Worm (Caenorhabditis elegans): Measurements from ENCODE around the gene nars-2.

nars-2 gene

ce11 chrIII:11500647-11501046, at the start of gene nars-2:
TSS of gene nars-2 (minus strand) at chrIII:11500747.
- TF ChIP-seq B0310.2 (tag; optimal IDR thresholded peaks at IDR 0.05) (no peak), ama-1 (optimal IDR thresholded peaks at IDR 0.05) (no peak), hmg-4 (GFP tag; optimal IDR thresholded peaks at IDR 0.05) (no peak)

- TF ChIP-seq F13C5.2 (tag; optimal IDR thresholded peaks at IDR 0.05) (no peak), scrt-1 (GFP tag; IDR thresholded peaks at IDR 0.05) (no peak), pes-1 (GFP tag; IDR thresholded peaks at IDR 0.05) (no peak)
Measured at ce11 chrIII:11548070-11548469, 47.5 kb upstream of the nars-2 start, which contains the start of gene Y66D12A.13. TSS of gene Y66D12A.13 (plus strand) at chrIII:11548370.

ce11 chrIII:11544947-11545346, 44.4 kb upstream of the nars-2 start:
- TF ChIP-seq sea-1 (GFP tag; conservative IDR thresholded peaks at IDR 0.05): no peak
- TF ChIP-seq ama-1 (optimal IDR thresholded peaks at IDR 0.05): no peak
- no peak for TF ChIP-seq ceh-13 (GFP tag; optimal IDR thresholded peaks at IDR 0.05)
- TF ChIP-seq ceh-36 (tag; optimal IDR thresholded peaks at IDR 0.05): no peak
- no peak for TF ChIP-seq hnd-1 (tag; optimal IDR thresholded peaks at IDR 0.05)

ce11 chrIII:11535453-11535852, 34.9 kb upstream of the nars-2 start:
- TF ChIP-seq ama-1 (optimal IDR thresholded peaks at IDR 0.05) (no peak), aly-1 (tag; optimal IDR thresholded peaks at IDR 0.05) (no peak), ceh-36 (tag; optimal IDR thresholded peaks at IDR 0.05) (no peak), hmg-4 (GFP tag; optimal IDR thresholded peaks at IDR 0.05) (no peak)

ce11 chrIII:11534624-11535079, 34.1 kb upstream of the nars-2 start, which contains the start of gene nrps-1:
TSS of gene nrps-1 (plus strand) at chrIII:11534674.
- no peak for TF ChIP-seq ceh-13 (GFP tag; optimal IDR thresholded peaks at IDR 0.05)
- TF ChIP-seq pes-1 (GFP tag; IDR thresholded peaks at IDR 0.05): no peak
- no peak for TF ChIP-seq B0310.2 (tag; optimal IDR thresholded peaks at IDR 0.05)
- TF ChIP-seq hmbx-1 (tag; optimal IDR thresholded peaks at IDR 0.05): no peak
- TF ChIP-seq tbx-37 (GFP tag; conservative IDR thresholded peaks at IDR 0.05): no peak
- TF ChIP-seq flt-1 (GFP tag; IDR thresholded peaks at IDR 0.05): no peak
- TF ChIP-seq scrt-1 (GFP tag; IDR thresholded peaks at IDR 0.05): no peak
- no peak for TF ChIP-seq tbx-11 (GFP tag; IDR thresholded peaks at IDR 0.05)
- no peak for TF ChIP-seq hmg-4 (GFP tag; optimal IDR thresholded peaks at IDR 0.05)
- TF ChIP-seq hnd-1 (tag; optimal IDR thresholded peaks at IDR 0.05): no peak
- no peak for TF ChIP-seq ceh-36 (tag; optimal IDR thresholded peaks at IDR 0.05)
- TF ChIP-seq tra-4 (tag; optimal IDR thresholded peaks at IDR 0.05): no peak
- no peak for TF ChIP-seq ama-1 (optimal IDR thresholded peaks at IDR 0.05)
- no peak for TF ChIP-seq ets-7 (tag; optimal IDR thresholded peaks at IDR 0.05)
- no peak for TF ChIP-seq F13C5.2 (tag; optimal IDR thresholded peaks at IDR 0.05)
- no peak for TF ChIP-seq sea-1 (GFP tag; conservative IDR thresholded peaks at IDR 0.05)
- TF ChIP-seq aly-1 (tag; optimal IDR thresholded peaks at IDR 0.05): no peak

- no peak for TF ChIP-seq ama-1 (optimal IDR thresholded peaks at IDR 0.05)
- TF ChIP-seq flt-1 (GFP tag; IDR thresholded peaks at IDR 0.05): no peak
- TF ChIP-seq ets-7 (tag; optimal IDR thresholded peaks at IDR 0.05): no peak
- TF ChIP-seq aly-1 (tag; optimal IDR thresholded peaks at IDR 0.05): no peak
- TF ChIP-seq sea-1 (GFP tag; conservative IDR thresholded peaks at IDR 0.05): no peak
Measured at ce11 chrIII:11526396-11526795, 25.8 kb upstream of the nars-2 start, which contains the start of gene xpb-1. TSS of gene xpb-1 (plus strand) at chrIII:11526657.

ce11 chrIII:11524073-11524472, 23.5 kb upstream of the nars-2 start:
- TF ChIP-seq tra-4 (tag; optimal IDR thresholded peaks at IDR 0.05) (no peak), ceh-13 (GFP tag; optimal IDR thresholded peaks at IDR 0.05) (no peak), aly-1 (tag; optimal IDR thresholded peaks at IDR 0.05) (no peak), ets-7 (tag; optimal IDR thresholded peaks at IDR 0.05) (no peak), pes-1 (GFP tag; IDR thresholded peaks at IDR 0.05) (no peak), hmg-4 (GFP tag; optimal IDR thresholded peaks at IDR 0.05) (no peak), tbx-37 (GFP tag; conservative IDR thresholded peaks at IDR 0.05) (no peak), scrt-1 (GFP tag; IDR thresholded peaks at IDR 0.05) (no peak), ama-1 (optimal IDR thresholded peaks at IDR 0.05) (no peak), sea-1 (GFP tag; conservative IDR thresholded peaks at IDR 0.05) (no peak)

ce11 chrIII:11523504-11524025, 23.0 kb upstream of the nars-2 start, which contains the start of the genes Y66D12A.16 and such-1:
TSS of gene Y66D12A.16 (plus strand) at chrIII:11523554.
TSS of gene such-1 (minus strand) at chrIII:11523759.
- TF ChIP-seq aly-1 (tag; optimal IDR thresholded peaks at IDR 0.05): no peak
- no peak for TF ChIP-seq tbx-11 (GFP tag; IDR thresholded peaks at IDR 0.05)
- no peak for TF ChIP-seq F13C5.2 (tag; optimal IDR thresholded peaks at IDR 0.05)
- TF ChIP-seq ets-7 (tag; optimal IDR thresholded peaks at IDR 0.05): no peak
- no peak for TF ChIP-seq hmbx-1 (tag; optimal IDR thresholded peaks at IDR 0.05)
- no peak for TF ChIP-seq ama-1 (optimal IDR thresholded peaks at IDR 0.05)
- TF ChIP-seq scrt-1 (GFP tag; IDR thresholded peaks at IDR 0.05): no peak
- no peak for TF ChIP-seq tra-4 (tag; optimal IDR thresholded peaks at IDR 0.05)
- TF ChIP-seq tbx-37 (GFP tag; conservative IDR thresholded peaks at IDR 0.05): no peak
- TF ChIP-seq flt-1 (GFP tag; IDR thresholded peaks at IDR 0.05): no peak
- TF ChIP-seq hmg-4 (GFP tag; optimal IDR thresholded peaks at IDR 0.05): no peak

ce11 chrIII:11510826-11511225, 10.3 kb upstream of the nars-2 start:
- no peak for TF ChIP-seq tbx-37 (GFP tag; conservative IDR thresholded peaks at IDR 0.05)
- TF ChIP-seq B0310.2 (tag; optimal IDR thresholded peaks at IDR 0.05): no peak
- TF ChIP-seq sea-1 (GFP tag; conservative IDR thresholded peaks at IDR 0.05): no peak
- no peak for TF ChIP-seq scrt-1 (GFP tag; IDR thresholded peaks at IDR 0.05)
